Fruit fly (Drosophila melanogaster): ENCODE results near the gene CG46320.

Gene CG46320

DNA sequence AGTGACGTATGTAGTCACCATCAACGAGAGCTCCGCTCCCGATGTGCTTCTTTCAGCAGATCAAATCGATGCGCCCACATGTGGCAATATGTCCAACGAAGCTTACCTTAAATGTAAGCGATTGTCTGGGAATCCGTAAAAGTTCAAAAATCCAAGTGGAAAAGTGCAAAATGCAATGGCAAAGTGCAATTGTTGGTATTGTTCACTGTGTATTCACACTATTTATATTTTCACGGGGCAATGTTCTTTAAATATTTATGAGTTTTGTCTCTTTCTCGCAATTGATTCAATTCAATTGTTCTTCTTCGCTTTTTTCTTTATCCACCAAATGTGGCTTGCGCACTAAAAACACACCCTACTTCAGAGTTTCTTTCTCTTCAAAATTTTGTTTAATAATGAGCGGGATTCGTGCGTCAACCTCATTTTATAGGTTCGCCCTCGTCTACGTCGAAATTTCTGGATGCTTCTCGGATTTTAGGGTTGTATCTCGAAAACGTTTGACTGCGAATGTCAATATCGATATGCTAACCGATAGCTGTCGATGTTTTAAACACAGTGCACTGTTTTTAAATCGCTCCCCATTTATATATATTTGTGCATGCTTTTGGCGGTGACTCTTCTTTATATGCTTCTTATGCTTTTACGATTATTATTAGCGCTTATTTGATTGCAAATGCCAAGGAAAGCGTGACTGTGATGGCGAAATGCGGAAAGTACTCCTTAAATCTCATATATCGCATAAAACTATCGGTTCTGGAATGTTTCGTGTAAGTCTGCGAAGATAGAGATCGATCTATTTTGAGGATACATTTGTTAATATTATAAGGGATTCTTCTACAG, 88.0 kb downstream of the CG46320 start, which contains the start of gene DnaJ-1 (continued):
- TF ChIP-seq Neu2 (GFP tag; optimal IDR thresholded peaks at IDR 0.05; ENCODE audit: borderline replicate concordance) (no peak), CG6689 (GFP tag; IDR thresholded peaks at IDR 0.05) (peak; percentile 58), zen (tag; optimal IDR thresholded peaks at IDR 0.05) (peak; percentile 40), Meics (GFP tag; optimal IDR thresholded peaks at IDR 0.05) (peak; percentile 39), ato (GFP tag; IDR thresholded peaks at IDR 0.05; ENCODE audit: partially characterized antibody) (peak; percentile 85)

DNA sequence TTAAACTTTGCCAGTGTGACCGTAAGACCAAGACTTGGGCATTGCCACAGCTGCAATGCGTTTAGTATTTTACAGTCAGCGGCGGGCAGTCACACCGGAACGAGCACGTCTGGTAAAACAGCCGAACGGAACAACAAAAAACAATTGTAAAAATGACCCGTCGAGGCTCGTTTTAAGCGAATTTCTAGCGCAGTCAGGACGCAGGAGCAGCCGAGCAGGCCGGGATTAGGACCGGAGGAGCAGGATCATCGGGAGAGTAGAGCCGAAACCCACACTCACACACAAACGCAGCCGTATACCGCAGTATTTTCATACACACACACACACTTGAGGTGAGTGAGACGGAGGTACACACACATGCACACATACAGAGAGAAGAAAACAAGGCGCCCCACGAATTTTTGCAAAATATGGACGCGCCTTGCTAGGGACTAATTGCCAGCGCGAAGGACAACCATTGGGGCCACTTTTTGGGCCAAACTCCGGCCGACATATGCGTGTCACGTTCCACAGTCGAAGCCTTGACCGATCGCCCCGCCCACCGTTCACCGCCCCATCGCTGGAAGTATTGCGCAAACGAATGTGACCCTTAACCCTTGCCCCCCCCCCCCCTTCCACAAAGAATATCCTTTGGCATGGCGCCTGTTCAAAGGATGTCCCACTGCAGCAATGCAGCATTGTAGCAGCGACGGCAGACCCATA, 89.1 kb downstream of the CG46320 start, which contains the start of gene Usp47:
Gene Usp47 (plus strand): TSS at position 71 of the 702 bp plus-strand sequence.
- TF ChIP-seq Tbp (GFP tag; optimal IDR thresholded peaks at IDR 0.05) (no peak), pan (optimal IDR thresholded peaks at IDR 0.05) (no peak), pan (GFP tag; optimal IDR thresholded peaks at IDR 0.05 in 1 of 2, IDR thresholded peaks at IDR 0.05 in 1 of 2) (no peak), exex (tag; optimal IDR thresholded peaks at IDR 0.05) (no peak), gfzf (GFP tag; optimal IDR thresholded peaks at IDR 0.05) (peak; percentile 89), dan (GFP tag; IDR thresholded peaks at IDR 0.05) (no peak), CG15514 (GFP tag; optimal IDR thresholded peaks at IDR 0.05) (peak; percentile 23), kah (GFP tag; optimal IDR thresholded peaks at IDR 0.05) (no peak), CHES-1-like (GFP tag; optimal IDR thresholded peaks at IDR 0.05) (peak; percentile 31), cad (GFP tag; optimal IDR thresholded peaks at IDR 0.05) (no peak), pros (GFP tag; optimal IDR thresholded peaks at IDR 0.05) (no peak), Antp (GFP tag; optimal IDR thresholded peaks at IDR 0.05) (no peak), Poxn (GFP tag; IDR thresholded peaks at IDR 0.05) (no peak), sr (GFP tag; IDR thresholded peaks at IDR 0.05) (no peak), Rx (GFP tag; IDR thresholded peaks at IDR 0.05) (no peak), cg (GFP tag; optimal IDR thresholded peaks at IDR 0.05) (peak; percentile 99), CG3838 (GFP tag; optimal IDR thresholded peaks at IDR 0.05) (no peak), CG13424 (tag; optimal IDR thresholded peaks at IDR 0.05) (no peak), maf-S (GFP tag; optimal IDR thresholded peaks at IDR 0.05) (no peak), Fer1 (GFP tag; optimal IDR thresholded peaks at IDR 0.05) (peak; percentile 58), Doc3 (GFP tag; IDR thresholded peaks at IDR 0.05; ENCODE audit: partially characterized antibody) (no peak), CG11723 (GFP tag; optimal IDR thresholded peaks at IDR 0.05) (no peak), Scr (GFP tag; IDR thresholded peaks at IDR 0.05; ENCODE audit: partially characterized antibody) (no peak; the same call in 1 of the 2 replicates), PHDP (tag; optimal IDR thresholded peaks at IDR 0.05) (no peak), Dek (tag; optimal IDR thresholded peaks at IDR 0.05) (no peak), CkIIα-i1 (GFP tag; IDR thresholded peaks at IDR 0.05) (no peak), sisA (GFP tag; IDR thresholded peaks at IDR 0.05) (no peak), CG17186 (GFP tag; optimal IDR thresholded peaks at IDR 0.05) (no peak), Ets97D (GFP tag; optimal IDR thresholded peaks at IDR 0.05) (peak; percentile 3), CG8359 (GFP tag; optimal IDR thresholded peaks at IDR 0.05; ENCODE audit: borderline replicate concordance) (no peak), CG2678 (tag; optimal IDR thresholded peaks at IDR 0.05) (no peak), CG7839 (tag; optimal IDR thresholded peaks at IDR 0.05) (no peak), Drgx (GFP tag; IDR thresholded peaks at IDR 0.05) (0 out of 2 replicates have a peak, but pooled peaks have one; percentile 5), tgo (GFP tag; IDR thresholded peaks at IDR 0.05) (no peak), zf30C (GFP tag; optimal IDR thresholded peaks at IDR 0.05) (peak; percentile 63), fd64A (GFP tag; optimal IDR thresholded peaks at IDR 0.05) (no peak), Myb (GFP tag; optimal IDR thresholded peaks at IDR 0.05) (peak; percentile 82), Dref (GFP tag; IDR thresholded peaks at IDR 0.05) (peak; percentile 39; the same call in 1 of the 2 replicates), Hr51 (GFP tag; optimal IDR thresholded peaks at IDR 0.05) (no peak), CG42726 (GFP tag; IDR thresholded peaks at IDR 0.05; ENCODE audit: partially characterized antibody) (peak; percentile 56; the same call in 1 of the 2 replicates), CG33557 (GFP tag; optimal IDR thresholded peaks at IDR 0.05) (no peak)
